Fruit fly (Drosophila melanogaster): ENCODE data around the gene msl-1.

dm6 chr2L:18653328-18653675 lies 35.3 kb downstream of the msl-1 start:
- no peak for TF ChIP-seq CTCF (optimal IDR thresholded peaks at IDR 0.05)
- no peak for TF ChIP-seq CG8478 (optimal IDR thresholded peaks at IDR 0.05)
